Fruit fly (Drosophila melanogaster) whole organism, embryonic: ENCODE measurements around the gene CG33217.

Source experiments
- CG1024 ChIP-seq: fragments of 200-800 bp; sonication (Bioruptor generic); IDR thresholded peaks from 2 replicates; pipeline ENCODE4 v1.3.6; 2022; ENCODE audit warnings: missing biosample characterization, missing genetic modification characterization
- CG11723 ChIP-seq: fragments of 200-800 bp; sonication (Bioruptor generic); optimal IDR thresholded peaks from 2 replicates; lab custom pipeline; 2017; ENCODE audit warnings: missing biosample characterization, mild to moderate bottlenecking, missing genetic modification characterization
- CG13287 ChIP-seq: fragments of 200-800 bp; sonication (Bioruptor generic); IDR thresholded peaks from 2 replicates; pipeline ENCODE4 v1.3.6; 2022; ENCODE audit warnings: missing biosample characterization, missing genetic modification characterization; ENCODE audit not compliant: partially characterized antibody
- CG13424 ChIP-seq: fragments of 200-800 bp; sonication (Bioruptor generic); optimal IDR thresholded peaks from 2 replicates; lab custom pipeline; 2019; ENCODE audit warnings: missing biosample characterization, mild to moderate bottlenecking, missing genetic modification characterization, moderate library complexity
- CG14710 ChIP-seq: fragments of 200-800 bp; sonication (Bioruptor generic); optimal IDR thresholded peaks from 3 replicates; lab custom pipeline; 2019; ENCODE audit warnings: missing biosample characterization, mild to moderate bottlenecking, missing genetic modification characterization, moderate library complexity
- CG15514 ChIP-seq: fragments of 200-800 bp; sonication (Bioruptor generic); optimal IDR thresholded peaks from 3 replicates; lab custom pipeline; 2017; ENCODE audit warnings: missing biosample characterization, missing genetic modification characterization, mild to moderate bottlenecking, moderate library complexity, missing genetic modification reagents
- CG1602 ChIP-seq: fragments of 200-800 bp; sonication (Bioruptor generic); optimal IDR thresholded peaks from 3 replicates; lab custom pipeline; 2016; ENCODE audit warnings: missing biosample characterization, missing genetic modification characterization
- CG17328 ChIP-seq: fragments of 200-800 bp; sonication (Bioruptor generic); IDR thresholded peaks from 2 replicates; pipeline ENCODE4 v1.3.6; 2022; ENCODE audit warnings: missing biosample characterization, missing genetic modification characterization
- CG17802 ChIP-seq: fragments of 200-800 bp; sonication (Bioruptor generic); optimal IDR thresholded peaks from 2 replicates; lab custom pipeline; 2018; ENCODE audit warnings: missing biosample characterization, mild to moderate bottlenecking, missing genetic modification characterization, moderate library complexity
- CG17912 ChIP-seq: fragments of 200-800 bp; sonication (Bioruptor generic); optimal IDR thresholded peaks from 2 replicates; lab custom pipeline; 2018; ENCODE audit warnings: missing biosample characterization, mild to moderate bottlenecking, missing genetic modification characterization
- CG18599 ChIP-seq: fragments of 200-800 bp; sonication (Bioruptor generic); optimal IDR thresholded peaks from 3 replicates; lab custom pipeline; 2017; ENCODE audit warnings: missing biosample characterization, missing genetic modification characterization, mild to moderate bottlenecking, moderate library complexity, missing genetic modification reagents
- CG2875 ChIP-seq: fragments of 200-800 bp; sonication (Bioruptor generic); optimal IDR thresholded peaks from 2 replicates; lab custom pipeline; 2017; ENCODE audit warnings: missing biosample characterization, mild to moderate bottlenecking, missing genetic modification characterization, missing genetic modification reagents
- CG2889 ChIP-seq: fragments of 200-800 bp; sonication (Bioruptor generic); IDR thresholded peaks from 3 replicates; pipeline ENCODE4 v1.3.6; 2022; ENCODE audit warnings: missing biosample characterization, missing genetic modification characterization
- CG34224 ChIP-seq: fragments of 200-800 bp; sonication (Bioruptor generic); IDR thresholded peaks from 3 replicates; pipeline ENCODE4 v1.3.6; 2022; ENCODE audit warnings: missing biosample characterization, missing genetic modification characterization; ENCODE audit not compliant: partially characterized antibody
- CG4617 ChIP-seq: fragments of 200-800 bp; sonication (Bioruptor generic); optimal IDR thresholded peaks from 3 replicates; lab custom pipeline; 2016; ENCODE audit warnings: missing biosample characterization, missing genetic modification characterization, borderline replicate concordance
- CG6854 ChIP-seq: fragments of 200-800 bp; sonication (Bioruptor generic); optimal IDR thresholded peaks from 3 replicates; lab custom pipeline; 2017; ENCODE audit warnings: missing biosample characterization, mild to moderate bottlenecking, missing genetic modification characterization
- CG8290 ChIP-seq, 3 experiments: fragments of 200-800 bp; sonication (Bioruptor generic); optimal IDR thresholded peaks; 2 replicates each; lab custom pipeline; 2016 to 2019; ENCODE audit warnings: missing biosample characterization in 3 of 3, missing genetic modification characterization in 3 of 3, mild to moderate bottlenecking in 2 of 3, moderate library complexity in 1 of 3
- Dad ChIP-seq: fragments of 200-800 bp; sonication (Bioruptor generic); optimal IDR thresholded peaks from 3 replicates; lab custom pipeline; 2016; ENCODE audit warnings: missing biosample characterization, missing genetic modification characterization
- Elba2 ChIP-seq: fragments of 200-800 bp; sonication (Bioruptor generic); optimal IDR thresholded peaks from 3 replicates; lab custom pipeline; 2016; ENCODE audit warnings: missing biosample characterization, missing genetic modification characterization
- Fer2 ChIP-seq: fragments of 200-800 bp; sonication (Bioruptor generic); optimal IDR thresholded peaks from 2 replicates; lab custom pipeline; 2018; ENCODE audit warnings: missing biosample characterization, mild to moderate bottlenecking, missing genetic modification characterization, moderate library complexity
- NC2α ChIP-seq: fragments of 200-800 bp; sonication (Bioruptor generic); optimal IDR thresholded peaks from 2 replicates; lab custom pipeline; 2016; ENCODE audit warnings: missing biosample characterization, missing genetic modification characterization
- Rx ChIP-seq: fragments of 200-800 bp; sonication (Bioruptor generic); IDR thresholded peaks from 2 replicates; pipeline ENCODE4 v1.3.6; 2022; ENCODE audit warnings: missing biosample characterization, missing genetic modification characterization
- Six4 ChIP-seq: fragments of 200-800 bp; sonication (Bioruptor generic); optimal IDR thresholded peaks from 2 replicates; lab custom pipeline; 2016; ENCODE audit warnings: missing biosample characterization, missing genetic modification characterization
- YL-1 ChIP-seq: fragments of 200-800 bp; sonication (Bioruptor generic); optimal IDR thresholded peaks from 3 replicates; lab custom pipeline; 2017; ENCODE audit warnings: missing biosample characterization, mild to moderate bottlenecking, missing genetic modification characterization
- ab ChIP-seq: fragments of 200-800 bp; sonication (Bioruptor generic); optimal IDR thresholded peaks from 2 replicates; lab custom pipeline; 2016; ENCODE audit warnings: missing biosample characterization, missing genetic modification characterization
- chn ChIP-seq: fragments of 200-800 bp; sonication (Bioruptor generic); optimal IDR thresholded peaks from 2 replicates; lab custom pipeline; 2016; ENCODE audit warnings: missing biosample characterization, missing genetic modification characterization
- dan ChIP-seq: fragments of 200-800 bp; sonication (Bioruptor generic); IDR thresholded peaks from 2 replicates; pipeline ENCODE4 v1.3.6; 2022; ENCODE audit warnings: missing biosample characterization, missing genetic modification characterization
- eve ChIP-seq, 2 experiments: fragments of >200 bp; optimal IDR thresholded peaks; 2 replicates each; lab custom pipeline; 2017; ENCODE audit warnings: missing biosample characterization in 2 of 2, missing genetic modification characterization in 2 of 2
- fu2 ChIP-seq: fragments of 200-800 bp; sonication (Bioruptor generic); optimal IDR thresholded peaks from 2 replicates; lab custom pipeline; 2016; ENCODE audit warnings: missing biosample characterization, missing genetic modification characterization
- gce ChIP-seq: fragments of 200-800 bp; sonication (Bioruptor generic); IDR thresholded peaks from 3 replicates; pipeline ENCODE4 v1.3.6; 2022; ENCODE audit warnings: missing biosample characterization, missing genetic modification characterization
- her ChIP-seq: fragments of 200-800 bp; sonication (Bioruptor generic); optimal IDR thresholded peaks from 2 replicates; lab custom pipeline; 2016; ENCODE audit warnings: missing biosample characterization, missing genetic modification characterization
- mld ChIP-seq: fragments of 200-800 bp; sonication (Bioruptor generic); IDR thresholded peaks from 3 replicates; pipeline ENCODE4 v1.3.6; 2022; ENCODE audit warnings: missing biosample characterization, missing genetic modification characterization; ENCODE audit not compliant: partially characterized antibody
- nmo ChIP-seq: fragments of 200-800 bp; sonication (Bioruptor generic); optimal IDR thresholded peaks from 2 replicates; lab custom pipeline; 2018; ENCODE audit warnings: missing biosample characterization, mild to moderate bottlenecking, missing genetic modification characterization, moderate library complexity
- odd ChIP-seq: fragments of 200-800 bp; sonication (Bioruptor generic); optimal IDR thresholded peaks from 2 replicates; lab custom pipeline; 2017; ENCODE audit warnings: missing biosample characterization, mild to moderate bottlenecking, missing genetic modification characterization
- pfk ChIP-seq: fragments of 200-800 bp; sonication (Bioruptor generic); optimal IDR thresholded peaks from 2 replicates; lab custom pipeline; 2018; ENCODE audit warnings: missing biosample characterization, mild to moderate bottlenecking, missing genetic modification characterization, moderate library complexity
- pnt ChIP-seq: fragments of 200-800 bp; sonication (Bioruptor generic); optimal IDR thresholded peaks from 3 replicates; lab custom pipeline; 2016; ENCODE audit warnings: missing biosample characterization, missing genetic modification characterization
- sens ChIP-seq: fragments of 200-800 bp; sonication (Bioruptor generic); peaks from one replicate; lab custom pipeline; 2016; ENCODE audit warnings: missing biosample characterization, missing genetic modification characterization
- slbo ChIP-seq: fragments of 200-800 bp; sonication (Bioruptor generic); IDR thresholded peaks from 2 replicates; pipeline ENCODE4 v1.3.6; 2022; ENCODE audit warnings: missing biosample characterization, missing genetic modification characterization
- sob ChIP-seq: fragments of 200-800 bp; sonication (Bioruptor generic); IDR thresholded peaks from 2 replicates; pipeline ENCODE4 v1.3.6; 2022; ENCODE audit warnings: missing biosample characterization, missing genetic modification characterization

The CG33217 gene

dm6 chr3L:23099394-23099977, 26.3 kb upstream of the CG33217 start (continued):
- TF ChIP-seq pnt (GFP tag; lab: Kevin White, UChicago) (no peak), her (no peak), Rx (no peak), gce (GFP tag; lab: Robert Waterston, UW) (no peak), CG8290 (GFP tag; optimal IDR thresholded peaks at IDR 0.05; lab: Kevin White, UChicago) (no peak), CG8290 (tag; optimal IDR thresholded peaks at IDR 0.05; lab: Kevin White, UChicago) (peak in 1 of 2 experiments; percentile 12), NC2α (GFP tag; lab: Kevin White, UChicago) (no peak), Six4 (GFP tag; lab: Kevin White, UChicago) (no peak), CG4617 (GFP tag; lab: Kevin White, UChicago) (peak; percentile 41), Elba2 (no peak), CG2889 (GFP tag; lab: Robert Waterston, UW) (no peak), CG13287 (GFP tag; lab: Robert Waterston, UW) (no peak), CG34224 (GFP tag; lab: Robert Waterston, UW) (no peak), odd (GFP tag; lab: Kevin White, UChicago) (no peak), CG14710 (tag; lab: Kevin White, UChicago) (peak; percentile 23), CG17328 (GFP tag; lab: Robert Waterston, UW) (no peak), CG18599 (GFP tag; lab: Kevin White, UChicago) (no peak), CG1024 (GFP tag; lab: Robert Waterston, UW) (peak; percentile 97), CG6854 (GFP tag; lab: Kevin White, UChicago) (no peak), pfk (GFP tag; lab: Kevin White, UChicago) (peak; percentile 90), CG13424 (tag; lab: Kevin White, UChicago) (no peak), YL-1 (GFP tag; lab: Kevin White, UChicago) (peak; percentile 17), fu2 (no peak), CG1602 (GFP tag; lab: Kevin White, UChicago) (no peak), Fer2 (tag; lab: Kevin White, UChicago) (no peak), CG2875 (no peak), dan (GFP tag; lab: Robert Waterston, UW) (no peak), ab (no peak), eve (GFP tag; optimal IDR thresholded peaks at IDR 0.05; lab: Kevin White, UChicago) (peak in 1 of 2 experiments; percentile 2), CG17912 (GFP tag; lab: Kevin White, UChicago) (peak; percentile 58), sob (GFP tag; lab: Robert Waterston, UW) (no peak), Dad (GFP tag; lab: Kevin White, UChicago) (no peak), chn (GFP tag; lab: Kevin White, UChicago) (no peak), sens (peak; percentile 32), CG15514 (no peak), slbo (GFP tag; lab: Robert Waterston, UW) (no peak), nmo (GFP tag; lab: Kevin White, UChicago) (no peak)

dm6 chr3L:23147297-23147696, 21.5 kb downstream of the CG33217 start:
- 0 out of 3 replicates have a peak, but pooled peaks have one; percentile 32 for TF ChIP-seq mld (GFP tag; lab: Robert Waterston, UW)
- 0 out of 2 replicates have a peak, but pooled peaks have one; percentile 28 for TF ChIP-seq CG1024 (GFP tag; lab: Robert Waterston, UW)
- TF ChIP-seq CG17802, result peak; percentile 56
- peak; percentile 51 for TF ChIP-seq CG11723 (GFP tag; lab: Kevin White, UChicago)
